Fruit fly (Drosophila melanogaster): Measurements from ENCODE around the gene CG32486.

Gene CG32486

DNA sequence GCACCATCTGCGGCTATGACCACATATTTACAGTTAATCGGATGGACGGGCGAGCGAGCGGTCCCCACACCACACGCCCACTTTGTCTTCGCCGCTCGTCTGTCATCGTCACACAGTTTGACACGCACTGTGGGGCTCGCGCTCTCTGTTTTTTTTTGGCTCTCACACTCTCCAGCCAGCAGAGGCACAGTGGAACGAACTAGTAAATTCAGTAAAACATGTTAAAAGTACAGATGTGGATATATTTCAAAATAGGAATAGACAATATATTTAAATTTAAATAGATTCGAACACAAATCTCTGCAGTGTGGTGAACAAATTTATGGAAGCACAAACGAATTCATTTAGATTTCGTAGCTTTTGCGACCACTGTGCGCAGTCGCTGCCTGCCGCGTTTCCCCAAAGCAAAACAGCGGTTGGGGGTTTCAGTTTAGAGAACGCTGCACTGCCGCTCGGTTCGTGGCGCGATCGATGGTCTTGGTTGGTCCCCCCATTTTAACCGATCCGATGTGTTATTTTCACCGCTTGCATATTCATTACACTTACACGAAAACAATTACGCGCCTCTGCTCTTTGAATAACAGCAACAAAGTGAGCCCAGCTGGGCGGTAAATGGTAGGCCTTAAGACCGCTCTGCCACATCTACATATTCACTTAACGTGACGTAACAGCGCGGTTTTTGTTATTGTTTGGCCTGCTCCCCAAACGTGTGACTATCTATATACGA is 10.7 kb upstream of the CG32486 start (continued):
- TF ChIP-seq CG10147 (GFP tag; optimal IDR thresholded peaks at IDR 0.05) (peak; percentile 96), sens-2 (GFP tag; IDR thresholded peaks at IDR 0.05) (peak; percentile 97), pnt (GFP tag; optimal IDR thresholded peaks at IDR 0.05) (peak; percentile 91), Ets97D (GFP tag; optimal IDR thresholded peaks at IDR 0.05) (peak; percentile 91), schlank (tag; optimal IDR thresholded peaks at IDR 0.05) (peak; percentile 98), CTCF (GFP tag; optimal IDR thresholded peaks at IDR 0.05) (peak; percentile 76), gro (GFP tag; optimal IDR thresholded peaks at IDR 0.05) (peak; percentile 97), gsb (GFP tag; IDR thresholded peaks at IDR 0.05) (peak; percentile 97), gcm2 (GFP tag; optimal IDR thresholded peaks at IDR 0.05) (peak; percentile 97), CG13296 (GFP tag; optimal IDR thresholded peaks at IDR 0.05) (peak; percentile 99), NC2α (GFP tag; optimal IDR thresholded peaks at IDR 0.05) (peak; percentile 91), CG34224 (GFP tag; IDR thresholded peaks at IDR 0.05; ENCODE audit: partially characterized antibody) (peak; percentile 76), CG1529 (GFP tag; optimal IDR thresholded peaks at IDR 0.05) (peak; percentile 98), CG11085 (GFP tag; IDR thresholded peaks at IDR 0.05) (peak; percentile 96), salm (tag; optimal IDR thresholded peaks at IDR 0.05) (peak; percentile 98), CG10267 (tag; optimal IDR thresholded peaks at IDR 0.05) (peak; percentile 95), CG14667 (GFP tag; IDR thresholded peaks at IDR 0.05) (peak; percentile 97), sim (GFP tag; IDR thresholded peaks at IDR 0.05) (peak; percentile 98), Adf1 (GFP tag; IDR thresholded peaks at IDR 0.05) (peak; percentile 98), nau (GFP tag; optimal IDR thresholded peaks at IDR 0.05) (peak; percentile 98), CG1603 (tag; optimal IDR thresholded peaks at IDR 0.05) (peak; percentile 98), CG11456 (GFP tag; IDR thresholded peaks at IDR 0.05) (peak; percentile 98), CG18262 (tag; optimal IDR thresholded peaks at IDR 0.05) (peak; percentile 97), CG11560 (tag; IDR thresholded peaks at IDR 0.05) (peak; percentile 92), vvl (GFP tag; IDR thresholded peaks at IDR 0.05) (peak; percentile 99), CG18599 (GFP tag; optimal IDR thresholded peaks at IDR 0.05) (peak; percentile 100), Vsx1 (GFP tag; optimal IDR thresholded peaks at IDR 0.05) (peak; percentile 96), usp (GFP tag; optimal IDR thresholded peaks at IDR 0.05) (no peak), tna (GFP tag; IDR thresholded peaks at IDR 0.05; ENCODE audit: partially characterized antibody) (peak; percentile 85), oc (tag; optimal IDR thresholded peaks at IDR 0.05) (peak; percentile 99), CG17385 (GFP tag; optimal IDR thresholded peaks at IDR 0.05) (peak; percentile 97), Eip74EF (GFP tag; optimal IDR thresholded peaks at IDR 0.05) (peak in 1 of 2 experiments; percentile 97), CG4820 (GFP tag; optimal IDR thresholded peaks at IDR 0.05) (peak; percentile 97), esg (GFP tag; conservative IDR thresholded peaks at IDR 0.05) (peak; percentile 98), kay (GFP tag; optimal IDR thresholded peaks at IDR 0.05) (peak; percentile 96), Blimp-1 (GFP tag; optimal IDR thresholded peaks at IDR 0.05) (peak; percentile 97), CG9797 (GFP tag; optimal IDR thresholded peaks at IDR 0.05) (peak; percentile 68), tio (GFP tag; optimal IDR thresholded peaks at IDR 0.05) (peak; percentile 97), pb (GFP tag; optimal IDR thresholded peaks at IDR 0.05) (peak; percentile 91), CG17359 (tag; optimal IDR thresholded peaks at IDR 0.05) (peak; percentile 99), TFAM (GFP tag; optimal IDR thresholded peaks at IDR 0.05) (peak; percentile 95), bcd (GFP tag; optimal IDR thresholded peaks at IDR 0.05) (peak; percentile 98), mirr (GFP tag; optimal IDR thresholded peaks at IDR 0.05) (peak; percentile 97), Hr78 (GFP tag; optimal IDR thresholded peaks at IDR 0.05) (peak in 1 of 2 experiments; percentile 77), da (GFP tag; optimal IDR thresholded peaks at IDR 0.05) (peak; percentile 92), slbo (GFP tag; IDR thresholded peaks at IDR 0.05) (peak; percentile 99), CG4360 (GFP tag; IDR thresholded peaks at IDR 0.05) (peak; percentile 83), CG18764 (GFP tag; optimal IDR thresholded peaks at IDR 0.05) (peak; percentile 96), ken (GFP tag; IDR thresholded peaks at IDR 0.05) (peak; percentile 99), sd (tag; optimal IDR thresholded peaks at IDR 0.05) (peak; percentile 93)

Measured in whole organism, embryonic.